Fruit fly (Drosophila melanogaster): ENCODE results near the gene CG15528.

The CG15528 gene

dm6 chr3R:30052455-30053046 is 639 bp upstream of the CG15528 start, which contains the start of gene Jasper:
Jasper (plus strand) TSS chr3R:30052514.
- peak; percentile 11 for TF ChIP-seq HLH106 (tag; optimal IDR thresholded peaks at IDR 0.05)
- TF ChIP-seq Myc (optimal IDR thresholded peaks at IDR 0.05): peak; percentile 28
- TF ChIP-seq tai (GFP tag; optimal IDR thresholded peaks at IDR 0.05): no peak
- peak; percentile 11 for TF ChIP-seq Dif (GFP tag; optimal IDR thresholded peaks at IDR 0.05; ENCODE audit: partially characterized antibody)
- peak; percentile 29 for TF ChIP-seq Sp1 (GFP tag; optimal IDR thresholded peaks at IDR 0.05)
- no peak for TF ChIP-seq GATAd (GFP tag; optimal IDR thresholded peaks at IDR 0.05)
- TF ChIP-seq Rel (GFP tag; optimal IDR thresholded peaks at IDR 0.05): no peak
- TF ChIP-seq Rel (tag; optimal IDR thresholded peaks at IDR 0.05): peak; percentile 26

- TF ChIP-seq brk (GFP tag; optimal IDR thresholded peaks at IDR 0.05): no peak
- no peak for TF ChIP-seq Jra (GFP tag; optimal IDR thresholded peaks at IDR 0.05)
- no peak for TF ChIP-seq tai (GFP tag; optimal IDR thresholded peaks at IDR 0.05)
- no peak for TF ChIP-seq br (GFP tag; optimal IDR thresholded peaks at IDR 0.05)
- TF ChIP-seq Hr78 (GFP tag; optimal IDR thresholded peaks at IDR 0.05): no peak
- TF ChIP-seq h (GFP tag; optimal IDR thresholded peaks at IDR 0.05): no peak
- no peak for TF ChIP-seq Vsx2 (GFP tag; optimal IDR thresholded peaks at IDR 0.05; ENCODE audit: partially characterized antibody)
- TF ChIP-seq ey (GFP tag; optimal IDR thresholded peaks at IDR 0.05): no peak
- TF ChIP-seq dmrt93B (GFP tag; optimal IDR thresholded peaks at IDR 0.05): no peak
- TF ChIP-seq foxo (GFP tag; optimal IDR thresholded peaks at IDR 0.05): no peak
- TF ChIP-seq N (GFP tag; optimal IDR thresholded peaks at IDR 0.05): no peak
- no peak for TF ChIP-seq Dfd (GFP tag; optimal IDR thresholded peaks at IDR 0.05)
- TF ChIP-seq Rel (GFP tag; optimal IDR thresholded peaks at IDR 0.05): no peak
- no peak for TF ChIP-seq Rel (tag; optimal IDR thresholded peaks at IDR 0.05)
- TF ChIP-seq CrebA (GFP tag; optimal IDR thresholded peaks at IDR 0.05; ENCODE audit: borderline replicate concordance): no peak
- TF ChIP-seq psq (GFP tag; optimal IDR thresholded peaks at IDR 0.05): no peak
- no peak for TF ChIP-seq lola (GFP tag; optimal IDR thresholded peaks at IDR 0.05)
- no peak for TF ChIP-seq GATAd (GFP tag; optimal IDR thresholded peaks at IDR 0.05)
- TF ChIP-seq sage (GFP tag; optimal IDR thresholded peaks at IDR 0.05): no peak
- no peak for TF ChIP-seq Mio (GFP tag; optimal IDR thresholded peaks at IDR 0.05)
- TF ChIP-seq usp (GFP tag; optimal IDR thresholded peaks at IDR 0.05): no peak
Observed at dm6 chr3R:30050448-30050847, 1.5 kb downstream of the CG15528 start.

dm6 chr3R:30046029-30047001 is 5.6 kb downstream of the CG15528 start, which contains the start of the genes RpL32 and CG7943:
RpL32 (minus strand) TSS chr3R:30046161.
CG7943 (plus strand) TSS chr3R:30046470.
- TF ChIP-seq Sp1 (GFP tag; optimal IDR thresholded peaks at IDR 0.05) (peak; percentile 92), Vsx2 (GFP tag; optimal IDR thresholded peaks at IDR 0.05; ENCODE audit: partially characterized antibody) (no peak), Hr83 (GFP tag; optimal IDR thresholded peaks at IDR 0.05; ENCODE audit: poor library complexity, severe bottlenecking) (peak; percentile 99), foxo (GFP tag; optimal IDR thresholded peaks at IDR 0.05) (peak; percentile 84 to 96), CG32264 (GFP tag; optimal IDR thresholded peaks at IDR 0.05) (peak; percentile 94), woc (GFP tag; optimal IDR thresholded peaks at IDR 0.05) (peak; percentile 93), OdsH (GFP tag; optimal IDR thresholded peaks at IDR 0.05) (peak; percentile 91), dsf (GFP tag; optimal IDR thresholded peaks at IDR 0.05; ENCODE audit: borderline replicate concordance) (peak; percentile 89), ey (GFP tag; optimal IDR thresholded peaks at IDR 0.05) (peak; percentile 89), Dif (GFP tag; optimal IDR thresholded peaks at IDR 0.05; ENCODE audit: partially characterized antibody) (no peak), usp (GFP tag; optimal IDR thresholded peaks at IDR 0.05) (no peak), psq (GFP tag; optimal IDR thresholded peaks at IDR 0.05) (peak; percentile 83), dl (GFP tag; optimal IDR thresholded peaks at IDR 0.05; ENCODE audit: insufficient read depth in 1 of 2, partially characterized antibody in 2 of 2) (no peak), br (GFP tag; optimal IDR thresholded peaks at IDR 0.05) (peak; percentile 95), Dfd (GFP tag; optimal IDR thresholded peaks at IDR 0.05) (no peak), Abd-B (GFP tag; optimal IDR thresholded peaks at IDR 0.05) (no peak), CrebA (GFP tag; optimal IDR thresholded peaks at IDR 0.05; ENCODE audit: borderline replicate concordance) (no peak), Hr78 (GFP tag; optimal IDR thresholded peaks at IDR 0.05) (no peak), Jra (GFP tag; optimal IDR thresholded peaks at IDR 0.05) (peak; percentile 93), sage (GFP tag; optimal IDR thresholded peaks at IDR 0.05) (peak; percentile 88), fru (GFP tag; optimal IDR thresholded peaks at IDR 0.05) (peak; percentile 96), pan (optimal IDR thresholded peaks at IDR 0.05) (no peak), GATAd (GFP tag; optimal IDR thresholded peaks at IDR 0.05) (peak; percentile 90), brk (GFP tag; optimal IDR thresholded peaks at IDR 0.05) (no peak), Hnf4 (GFP tag; optimal IDR thresholded peaks at IDR 0.05) (peak; percentile 95), CG9705 (GFP tag; optimal IDR thresholded peaks at IDR 0.05) (peak; percentile 96), Mio (GFP tag; optimal IDR thresholded peaks at IDR 0.05) (peak; percentile 74), lola (GFP tag; optimal IDR thresholded peaks at IDR 0.05) (no peak), dmrt93B (GFP tag; optimal IDR thresholded peaks at IDR 0.05) (peak; percentile 97), HLH106 (tag; optimal IDR thresholded peaks at IDR 0.05) (peak; percentile 95), h (GFP tag; optimal IDR thresholded peaks at IDR 0.05) (peak; percentile 97), N (GFP tag; optimal IDR thresholded peaks at IDR 0.05) (no peak), rgr (GFP tag; optimal IDR thresholded peaks at IDR 0.05) (peak; percentile 95), jim (GFP tag; optimal IDR thresholded peaks at IDR 0.05) (peak; percentile 34), Myc (optimal IDR thresholded peaks at IDR 0.05) (peak; percentile 76), Rel (GFP tag; optimal IDR thresholded peaks at IDR 0.05) (no peak), Rel (tag; optimal IDR thresholded peaks at IDR 0.05) (peak; percentile 67), tai (GFP tag; optimal IDR thresholded peaks at IDR 0.05) (no peak), sv (GFP tag; optimal IDR thresholded peaks at IDR 0.05) (peak; percentile 82)

Measured in whole organism, wandering third instar larva.